Worm (Caenorhabditis elegans) whole organism, young adult: ENCODE results near the gene Y61B8A.6.

Experiments
- B0261.1 ChIP-seq: sonication (generic microtip); optimal IDR thresholded peaks from 2 replicates; lab custom pipeline; 2016; ENCODE audit warnings: mild to moderate bottlenecking, missing genetic modification characterization, moderate library complexity, missing compliant biosample characterization
- C17E4.6 ChIP-seq: fragments of 200-800 bp; sonication (Bioruptor generic); IDR thresholded peaks from 2 replicates; pipeline ENCODE4 v1.3.6; 2022; ENCODE audit warnings: missing genetic modification reagents, missing genetic modification characterization, missing compliant biosample characterization
- F10E7.11 ChIP-seq: sonication (generic microtip); optimal IDR thresholded peaks from 2 replicates; lab custom pipeline; 2017; ENCODE audit warnings: mild to moderate bottlenecking, missing genetic modification characterization, moderate library complexity, missing compliant biosample characterization
- F37B4.10 ChIP-seq: fragments of 200-800 bp; sonication (Bioruptor generic); IDR thresholded peaks from 2 replicates; pipeline ENCODE4 v1.3.6; 2022; ENCODE audit warnings: missing genetic modification characterization, missing compliant biosample characterization
- Y53F4B.3 ChIP-seq: fragments of 200-800 bp; sonication (Bioruptor generic); IDR thresholded peaks from 2 replicates; pipeline ENCODE4 v1.3.6; 2022; ENCODE audit warnings: missing genetic modification reagents, missing genetic modification characterization, missing compliant biosample characterization
- Y53G8AR.9 ChIP-seq: fragments of 200-800 bp; sonication (Bioruptor generic); conservative IDR thresholded peaks from 2 replicates; pipeline ENCODE4 v1.3.6; 2022; ENCODE audit warnings: missing genetic modification reagents, missing genetic modification characterization, missing compliant biosample characterization
- Y79H2A.3 ChIP-seq: fragments of 200-800 bp; sonication (Bioruptor generic); conservative IDR thresholded peaks from 2 replicates; pipeline ENCODE4 v1.3.6; 2022; ENCODE audit warnings: missing genetic modification reagents, missing genetic modification characterization, missing compliant biosample characterization
- Y95B8A.8 ChIP-seq: fragments of 200-800 bp; sonication (Bioruptor generic); IDR thresholded peaks from 2 replicates; pipeline ENCODE4 v1.3.6; 2022; ENCODE audit warnings: missing genetic modification reagents, missing genetic modification characterization, missing compliant biosample characterization
- ZK185.1 ChIP-seq: sonication (generic microtip); optimal IDR thresholded peaks from 2 replicates; lab custom pipeline; 2016; ENCODE audit warnings: mild to moderate bottlenecking, missing genetic modification characterization, missing compliant biosample characterization; ENCODE audit not compliant: poor library complexity, severe bottlenecking
- aptf-2 ChIP-seq: fragments of 200-800 bp; sonication (Bioruptor generic); conservative IDR thresholded peaks from 2 replicates; pipeline ENCODE4 v1.3.6; 2022; ENCODE audit warnings: missing genetic modification reagents, missing genetic modification characterization, missing compliant biosample characterization
- attf-3 ChIP-seq: fragments of 200-800 bp; sonication (Bioruptor generic); conservative IDR thresholded peaks from 2 replicates; pipeline ENCODE4 v1.3.6; 2022; ENCODE audit warnings: missing genetic modification reagents, missing genetic modification characterization, missing compliant biosample characterization
- attf-6 ChIP-seq: fragments of 200-800 bp; sonication (Bioruptor generic); IDR thresholded peaks from 2 replicates; pipeline ENCODE4 v1.3.6; 2022; ENCODE audit warnings: missing genetic modification reagents, missing genetic modification characterization, missing compliant biosample characterization
- bed-1 ChIP-seq: fragments of 200-800 bp; sonication (Bioruptor generic); IDR thresholded peaks from 2 replicates; pipeline ENCODE4 v1.3.6; 2022; ENCODE audit warnings: missing genetic modification reagents, missing genetic modification characterization, missing compliant biosample characterization
- cebp-2 ChIP-seq: fragments of 200-800 bp; sonication (Bioruptor generic); IDR thresholded peaks from 2 replicates; pipeline ENCODE4 v1.3.6; 2022; ENCODE audit warnings: missing genetic modification characterization, missing compliant biosample characterization
- egrh-3 ChIP-seq: fragments of 200-800 bp; sonication (Bioruptor generic); IDR thresholded peaks from 2 replicates; pipeline ENCODE4 v1.3.6; 2022; ENCODE audit warnings: missing genetic modification reagents, missing genetic modification characterization, missing compliant biosample characterization
- ekl-4 ChIP-seq: fragments of 200-800 bp; sonication (Bioruptor generic); IDR thresholded peaks from 2 replicates; pipeline ENCODE4 v1.3.6; 2022; ENCODE audit warnings: missing genetic modification reagents, missing genetic modification characterization, missing compliant biosample characterization
- hlh-26 ChIP-seq: fragments of 200-800 bp; sonication (Bioruptor generic); conservative IDR thresholded peaks from 2 replicates; pipeline ENCODE4 v1.3.6; 2022; ENCODE audit warnings: missing genetic modification reagents, missing genetic modification characterization, missing compliant biosample characterization
- hmg-20 ChIP-seq: fragments of 200-800 bp; sonication (Bioruptor generic); IDR thresholded peaks from 2 replicates; pipeline ENCODE4 v1.3.6; 2022; ENCODE audit warnings: missing genetic modification reagents, missing genetic modification characterization, missing compliant biosample characterization
- let-526 ChIP-seq: fragments of 200-800 bp; sonication (Bioruptor generic); IDR thresholded peaks from 2 replicates; pipeline ENCODE4 v1.3.6; 2022; ENCODE audit warnings: missing genetic modification reagents, missing genetic modification characterization, missing compliant biosample characterization
- let-607 ChIP-seq, 2 experiments: fragments of 200-800 bp in 1 of 2; sonication (Bioruptor generic) in 1 of 2; sonication (generic microtip) in 1 of 2; optimal IDR thresholded peaks; 2 replicates each; lab custom pipeline; 2016 to 2018; ENCODE audit warnings: mild to moderate bottlenecking in 2 of 2, missing compliant biosample characterization in 2 of 2, missing genetic modification characterization in 2 of 2, moderate library complexity in 2 of 2, missing genotype in 1 of 2
- lin-26 ChIP-seq: fragments of 200-800 bp; sonication (Bioruptor generic); IDR thresholded peaks from 2 replicates; pipeline ENCODE4 v1.3.6; 2022; ENCODE audit warnings: missing genetic modification reagents, missing genetic modification characterization, missing compliant biosample characterization
- lin-54 ChIP-seq: fragments of 200-800 bp; sonication (Bioruptor generic); optimal IDR thresholded peaks from 2 replicates; lab custom pipeline; 2018; ENCODE audit warnings: mild to moderate bottlenecking, missing genetic modification characterization, missing compliant biosample characterization
- lir-1 ChIP-seq: fragments of 200-800 bp; sonication (Bioruptor generic); conservative IDR thresholded peaks from 2 replicates; pipeline ENCODE4 v1.3.6; 2022; ENCODE audit warnings: missing genetic modification reagents, missing genetic modification characterization, missing compliant biosample characterization
- lsl-1 ChIP-seq: fragments of 200-800 bp; sonication (Bioruptor generic); optimal IDR thresholded peaks from 2 replicates; lab custom pipeline; 2018; ENCODE audit warnings: mild to moderate bottlenecking, missing genetic modification characterization, moderate library complexity, missing compliant biosample characterization
- madf-3 ChIP-seq: fragments of 200-800 bp; sonication (Bioruptor generic); IDR thresholded peaks from 2 replicates; pipeline ENCODE4 v1.3.6; 2022; ENCODE audit warnings: missing genetic modification reagents, missing genetic modification characterization, missing compliant biosample characterization
- mcd-1 ChIP-seq: fragments of 200-800 bp; sonication (Bioruptor generic); IDR thresholded peaks from 2 replicates; pipeline ENCODE4 v1.3.6; 2022; ENCODE audit warnings: missing genetic modification reagents, missing genetic modification characterization, missing compliant biosample characterization
- mes-4 ChIP-seq: sonication (generic microtip); optimal IDR thresholded peaks from 2 replicates; lab custom pipeline; 2016; ENCODE audit warnings: missing genotype, missing genetic modification characterization, missing compliant biosample characterization
- nhr-179 ChIP-seq: sonication (generic microtip); optimal IDR thresholded peaks from 2 replicates; lab custom pipeline; 2016; ENCODE audit warnings: mild to moderate bottlenecking, missing genetic modification characterization, missing compliant biosample characterization
- nhr-80 ChIP-seq: sonication (generic microtip); optimal IDR thresholded peaks from 2 replicates; lab custom pipeline; 2016; ENCODE audit warnings: missing genetic modification characterization, missing compliant biosample characterization
- pha-4 ChIP-seq: fragments of 150-350 bp; sonication (generic microtip); optimal IDR thresholded peaks from 2 replicates; lab custom pipeline; 2014; ENCODE audit warnings: missing biosample characterization, missing genetic modification reagents, missing genetic modification characterization
- repo-1 ChIP-seq: sonication (generic microtip); optimal IDR thresholded peaks from 2 replicates; lab custom pipeline; 2017; ENCODE audit warnings: mild to moderate bottlenecking, missing genetic modification characterization, missing compliant biosample characterization
- rpc-1 ChIP-seq, 2 experiments: fragments of 150-350 bp in 1 of 2; sonication (generic microtip) in 1 of 2; optimal IDR thresholded peaks; 2 replicates each; lab custom pipeline; 2014 to 2018; ENCODE audit warnings: missing biosample characterization in 1 of 2, missing genetic modification characterization in 1 of 2, missing genetic modification reagents in 1 of 2, missing genotype in 1 of 2
- sdz-38 ChIP-seq: sonication (generic microtip); optimal IDR thresholded peaks from 2 replicates; lab custom pipeline; 2016; ENCODE audit warnings: missing genotype, missing genetic modification characterization, missing compliant biosample characterization
- snpc-1.1 ChIP-seq: sonication (generic microtip); optimal IDR thresholded peaks from 2 replicates; lab custom pipeline; 2017; ENCODE audit warnings: missing genetic modification characterization, mild to moderate bottlenecking, missing compliant biosample characterization, antibody characterized with exemption, moderate library complexity, missing genotype, missing genetic modification reagents; ENCODE audit not compliant: insufficient read depth
- snpc-1.3 ChIP-seq: sonication (generic microtip); optimal IDR thresholded peaks from 2 replicates; lab custom pipeline; 2017; ENCODE audit warnings: missing genetic modification characterization, mild to moderate bottlenecking, missing compliant biosample characterization, antibody characterized with exemption, moderate library complexity, missing genotype, missing genetic modification reagents; ENCODE audit not compliant: insufficient read depth
- snpc-4 ChIP-seq, 5 experiments: fragments of 150-350 bp in 1 of 5; sonication (generic microtip) in 4 of 5; optimal IDR thresholded peaks; 2 replicates each; lab custom pipeline; 2014 to 2018; ENCODE audit warnings: missing genetic modification characterization in 5 of 5, missing biosample characterization in 3 of 5, antibody characterized with exemption in 2 of 5, mild to moderate bottlenecking in 2 of 5, missing compliant biosample characterization in 2 of 5, missing genotype in 2 of 5, moderate library complexity in 2 of 5, missing genetic modification reagents in 1 of 5
- sptf-2 ChIP-seq: fragments of 200-800 bp; sonication (Bioruptor generic); optimal IDR thresholded peaks from 2 replicates; lab custom pipeline; 2018; ENCODE audit warnings: mild to moderate bottlenecking, missing genetic modification characterization, missing compliant biosample characterization
- tbx-9 ChIP-seq: sonication (generic microtip); optimal IDR thresholded peaks from 2 replicates; lab custom pipeline; 2016; ENCODE audit warnings: borderline replicate concordance, missing genetic modification characterization, inconsistent platforms, missing compliant biosample characterization
- tlf-1 ChIP-seq: fragments of 200-800 bp; sonication (Bioruptor generic); optimal IDR thresholded peaks from 2 replicates; lab custom pipeline; 2018; ENCODE audit warnings: mild to moderate bottlenecking, missing genetic modification characterization, missing compliant biosample characterization
- xnd-1 ChIP-seq: sonication (generic microtip); optimal IDR thresholded peaks from 2 replicates; lab custom pipeline; 2016; ENCODE audit warnings: missing genotype, missing genetic modification reagents, missing genetic modification characterization, missing compliant biosample characterization
- zfh-2 ChIP-seq: fragments of 200-800 bp; sonication (Bioruptor generic); conservative IDR thresholded peaks from 2 replicates; pipeline ENCODE4 v1.3.6; 2022; ENCODE audit warnings: missing genetic modification reagents, missing genetic modification characterization, missing compliant biosample characterization
- ztf-22 ChIP-seq: fragments of 200-800 bp; sonication (Bioruptor generic); optimal IDR thresholded peaks from 2 replicates; lab custom pipeline; 2018; ENCODE audit warnings: mild to moderate bottlenecking, missing genetic modification characterization, moderate library complexity, missing compliant biosample characterization
- ztf-25 ChIP-seq: fragments of 200-800 bp; sonication (Bioruptor generic); IDR thresholded peaks from 2 replicates; pipeline ENCODE4 v1.3.6; 2022; ENCODE audit warnings: missing genetic modification reagents, missing genetic modification characterization, missing compliant biosample characterization

Gene Y61B8A.6

ce11 chrV:17241278-17241661 lies 10.4 kb upstream of the Y61B8A.6 start:
- TF ChIP-seq aptf-2 (GFP tag; lab: Robert Waterston, UW) (no peak), snpc-4 (GFP tag; optimal IDR thresholded peaks at IDR 0.05; lab: Kevin White, UChicago) (no peak), snpc-4 (tag; optimal IDR thresholded peaks at IDR 0.05; lab: Kevin White, UChicago) (peak in 1 of 4 experiments; percentile 19), nhr-80 (tag; lab: Kevin White, UChicago) (peak; percentile 71), F10E7.11 (tag; lab: Kevin White, UChicago) (no peak), Y79H2A.3 (no peak)

ce11 chrV:17242552-17242951 lies 9.2 kb upstream of the Y61B8A.6 start, which contains the start of gene Y68A4B.3:
TSS of gene Y68A4B.3 (minus strand) at chrV:17242652.
- TF ChIP-seq lin-26: no peak
- TF ChIP-seq lir-1 (GFP tag; lab: Robert Waterston, UW): no peak
- no peak for TF ChIP-seq F37B4.10
- no peak for TF ChIP-seq egrh-3
- TF ChIP-seq zfh-2 (GFP tag; lab: Robert Waterston, UW): no peak
- TF ChIP-seq ztf-25: no peak
- no peak for TF ChIP-seq sptf-2 (GFP tag; lab: Kevin White, UChicago)
- no peak for TF ChIP-seq Y53F4B.3 (GFP tag; lab: Robert Waterston, UW)
- no peak for TF ChIP-seq madf-3
- TF ChIP-seq hlh-26 (GFP tag; lab: Robert Waterston, UW): no peak
- no peak for TF ChIP-seq snpc-1.1 (tag; lab: Kevin White, UChicago)
- no peak for TF ChIP-seq sdz-38
- TF ChIP-seq attf-3 (GFP tag; lab: Robert Waterston, UW): no peak
- TF ChIP-seq ztf-22: no peak
- TF ChIP-seq, all 124 proteins: peak for 0

ce11 chrV:17243016-17243415 lies 8.7 kb upstream of the Y61B8A.6 start:
- TF ChIP-seq mes-4 (tag; lab: Kevin White, UChicago): no peak
- TF ChIP-seq attf-6 (GFP tag; lab: Robert Waterston, UW): no peak
- no peak for TF ChIP-seq repo-1 (tag; lab: Kevin White, UChicago)
- no peak for TF ChIP-seq let-607 (tag; optimal IDR thresholded peaks at IDR 0.05; lab: Kevin White, UChicago)
- TF ChIP-seq bed-1 (GFP tag; lab: Robert Waterston, UW): no peak
- TF ChIP-seq B0261.1 (tag; lab: Kevin White, UChicago): no peak
- TF ChIP-seq hlh-26 (GFP tag; lab: Robert Waterston, UW): no peak
- no peak for TF ChIP-seq snpc-1.3
- TF ChIP-seq let-526 (GFP tag; lab: Robert Waterston, UW): no peak
- TF ChIP-seq Y95B8A.8 (GFP tag; lab: Robert Waterston, UW): no peak
- TF ChIP-seq mcd-1 (GFP tag; lab: Robert Waterston, UW): no peak
- TF ChIP-seq xnd-1 (tag; lab: Kevin White, UChicago): no peak
- no peak for TF ChIP-seq lin-54 (GFP tag; lab: Kevin White, UChicago)
- TF ChIP-seq C17E4.6: no peak
- no peak for TF ChIP-seq nhr-80 (tag; lab: Kevin White, UChicago)
- TF ChIP-seq nhr-179 (tag; lab: Kevin White, UChicago): no peak
- TF ChIP-seq ekl-4 (GFP tag; lab: Robert Waterston, UW): no peak
- TF ChIP-seq, all 124 proteins: peak for 0

ce11 chrV:17245406-17245805 lies 6.3 kb upstream of the Y61B8A.6 start, which contains the start of gene clec-242:
TSS of gene clec-242 (minus strand) at chrV:17245506.
- TF ChIP-seq tlf-1: no peak
- TF ChIP-seq Y53G8AR.9: no peak
- no peak for TF ChIP-seq hmg-20 (GFP tag; lab: Robert Waterston, UW)
- TF ChIP-seq ZK185.1 (tag; lab: Kevin White, UChicago): no peak
- TF ChIP-seq cebp-2: no peak
- TF ChIP-seq pha-4 (tag; lab: Kevin White, UChicago): no peak
- TF ChIP-seq rpc-1 (optimal IDR thresholded peaks at IDR 0.05; lab: Kevin White, UChicago): no peak
- TF ChIP-seq rpc-1 (tag; optimal IDR thresholded peaks at IDR 0.05; lab: Kevin White, UChicago): no peak
- TF ChIP-seq lin-26: no peak
- TF ChIP-seq lsl-1: no peak
- no peak for TF ChIP-seq attf-6 (GFP tag; lab: Robert Waterston, UW)
- no peak for TF ChIP-seq repo-1 (tag; lab: Kevin White, UChicago)
- TF ChIP-seq tbx-9: no peak
- TF ChIP-seq F10E7.11 (tag; lab: Kevin White, UChicago): no peak
